Worm (Caenorhabditis elegans) whole organism, young adult: ENCODE measurements around the gene fbxa-139.

Experiments used
- B0261.1 ChIP-seq: sonication (generic microtip); optimal IDR thresholded peaks from 2 replicates; lab custom pipeline; 2016; ENCODE audit warnings: mild to moderate bottlenecking, missing genetic modification characterization, moderate library complexity, missing compliant biosample characterization
- C17E4.6 ChIP-seq: fragments of 200-800 bp; sonication (Bioruptor generic); IDR thresholded peaks from 2 replicates; pipeline ENCODE4 v1.3.6; 2022; ENCODE audit warnings: missing genetic modification reagents, missing genetic modification characterization, missing compliant biosample characterization
- D2030.7 ChIP-seq: fragments of 200-800 bp; sonication (Bioruptor generic); IDR thresholded peaks from 2 replicates; pipeline ENCODE4 v1.3.6; 2022; ENCODE audit warnings: missing genetic modification reagents, missing genetic modification characterization, missing compliant biosample characterization
- F10E7.11 ChIP-seq: sonication (generic microtip); optimal IDR thresholded peaks from 2 replicates; lab custom pipeline; 2017; ENCODE audit warnings: mild to moderate bottlenecking, missing genetic modification characterization, moderate library complexity, missing compliant biosample characterization
- F23B12.7 ChIP-seq: sonication (generic microtip); optimal IDR thresholded peaks from 2 replicates; lab custom pipeline; 2017; ENCODE audit warnings: missing genetic modification characterization, mild to moderate bottlenecking, missing compliant biosample characterization, antibody characterized with exemption, moderate library complexity; ENCODE audit not compliant: insufficient read depth
- F33H1.4 ChIP-seq: fragments of 200-800 bp; sonication (Bioruptor generic); IDR thresholded peaks from 2 replicates; pipeline ENCODE4 v1.3.6; 2022; ENCODE audit warnings: missing genetic modification reagents, missing genetic modification characterization, missing compliant biosample characterization
- F49E8.2 ChIP-seq: sonication (generic microtip); optimal IDR thresholded peaks from 3 replicates; lab custom pipeline; 2017; ENCODE audit warnings: missing genetic modification characterization, mild to moderate bottlenecking, missing compliant biosample characterization, antibody characterized with exemption, moderate library complexity; ENCODE audit not compliant: insufficient read depth
- F57A8.1 ChIP-seq: fragments of 200-800 bp; sonication (Bioruptor generic); optimal IDR thresholded peaks from 2 replicates; lab custom pipeline; 2018; ENCODE audit warnings: mild to moderate bottlenecking, missing genetic modification characterization, moderate library complexity, missing compliant biosample characterization
- F57C9.4 ChIP-seq: sonication (generic microtip); optimal IDR thresholded peaks from 2 replicates; lab custom pipeline; 2017; ENCODE audit warnings: mild to moderate bottlenecking, missing genetic modification characterization, missing compliant biosample characterization
- T26A5.8 ChIP-seq: sonication (generic microtip); optimal IDR thresholded peaks from 2 replicates; lab custom pipeline; 2016; ENCODE audit warnings: missing genetic modification characterization, missing compliant biosample characterization
- Y53F4B.3 ChIP-seq: fragments of 200-800 bp; sonication (Bioruptor generic); IDR thresholded peaks from 2 replicates; pipeline ENCODE4 v1.3.6; 2022; ENCODE audit warnings: missing genetic modification reagents, missing genetic modification characterization, missing compliant biosample characterization
- Y56A3A.18 ChIP-seq: fragments of 200-800 bp; sonication (Bioruptor generic); IDR thresholded peaks from 2 replicates; pipeline ENCODE4 v1.3.6; 2022; ENCODE audit warnings: missing genetic modification reagents, missing genetic modification characterization, missing compliant biosample characterization
- Y67H2A.10 ChIP-seq: fragments of 200-800 bp; sonication (Bioruptor generic); conservative IDR thresholded peaks from 2 replicates; pipeline ENCODE4 v1.3.6; 2022; ENCODE audit warnings: missing genetic modification reagents, missing genetic modification characterization, missing compliant biosample characterization
- ZK185.1 ChIP-seq: sonication (generic microtip); optimal IDR thresholded peaks from 2 replicates; lab custom pipeline; 2016; ENCODE audit warnings: mild to moderate bottlenecking, missing genetic modification characterization, missing compliant biosample characterization; ENCODE audit not compliant: poor library complexity, severe bottlenecking
- attf-5 ChIP-seq: fragments of 200-800 bp; sonication (Bioruptor generic); optimal IDR thresholded peaks from 2 replicates; lab custom pipeline; 2018; ENCODE audit warnings: mild to moderate bottlenecking, missing genetic modification characterization, missing compliant biosample characterization
- bed-1 ChIP-seq: fragments of 200-800 bp; sonication (Bioruptor generic); IDR thresholded peaks from 2 replicates; pipeline ENCODE4 v1.3.6; 2022; ENCODE audit warnings: missing genetic modification reagents, missing genetic modification characterization, missing compliant biosample characterization
- cebp-1 ChIP-seq, 2 experiments: fragments of 200-800 bp in 1 of 2; sonication (Bioruptor generic) in 1 of 2; sonication (generic microtip) in 1 of 2; IDR thresholded peaks in 1 of 2; optimal IDR thresholded peaks in 1 of 2; 2 replicates each; pipeline versions ENCODE4 v1.3.6 to Lab custom; 2017 to 2022; ENCODE audit warnings: missing compliant biosample characterization in 2 of 2, missing genetic modification characterization in 2 of 2, mild to moderate bottlenecking in 1 of 2, missing genetic modification reagents in 1 of 2, moderate library complexity in 1 of 2
- cebp-2 ChIP-seq: fragments of 200-800 bp; sonication (Bioruptor generic); IDR thresholded peaks from 2 replicates; pipeline ENCODE4 v1.3.6; 2022; ENCODE audit warnings: missing genetic modification characterization, missing compliant biosample characterization
- ceh-40 ChIP-seq: fragments of 200-800 bp; sonication (Bioruptor generic); IDR thresholded peaks from 2 replicates; pipeline ENCODE4 v1.3.6; 2022; ENCODE audit warnings: missing genetic modification characterization, missing compliant biosample characterization
- ceh-58 ChIP-seq: fragments of 200-800 bp; sonication (Bioruptor generic); IDR thresholded peaks from 2 replicates; pipeline ENCODE4 v1.3.6; 2022; ENCODE audit warnings: missing genetic modification characterization, missing compliant biosample characterization
- ceh-79 ChIP-seq: sonication (generic microtip); optimal IDR thresholded peaks from 2 replicates; lab custom pipeline; 2017; ENCODE audit warnings: mild to moderate bottlenecking, missing genetic modification characterization, missing compliant biosample characterization
- chd-7 ChIP-seq: sonication (generic microtip); optimal IDR thresholded peaks from 2 replicates; lab custom pipeline; 2016; ENCODE audit warnings: mild to moderate bottlenecking, missing genetic modification characterization, moderate library complexity, missing compliant biosample characterization
- dpff-1 ChIP-seq: sonication (generic microtip); optimal IDR thresholded peaks from 2 replicates; lab custom pipeline; 2017; ENCODE audit warnings: mild to moderate bottlenecking, missing genetic modification characterization, missing compliant biosample characterization
- dpl-1 ChIP-seq: fragments of 150-350 bp; optimal IDR thresholded peaks from 2 replicates; lab custom pipeline; 2014; ENCODE audit warnings: missing biosample characterization, missing genetic modification reagents, missing genetic modification characterization
- egl-44 ChIP-seq: fragments of 200-800 bp; sonication (Bioruptor generic); IDR thresholded peaks from 2 replicates; pipeline ENCODE4 v1.3.6; 2022; ENCODE audit warnings: missing genetic modification reagents, missing genetic modification characterization, missing compliant biosample characterization
- egrh-3 ChIP-seq: fragments of 200-800 bp; sonication (Bioruptor generic); IDR thresholded peaks from 2 replicates; pipeline ENCODE4 v1.3.6; 2022; ENCODE audit warnings: missing genetic modification reagents, missing genetic modification characterization, missing compliant biosample characterization
- ets-4 ChIP-seq: fragments of 200-800 bp; sonication (Bioruptor generic); optimal IDR thresholded peaks from 2 replicates; lab custom pipeline; 2018; ENCODE audit warnings: mild to moderate bottlenecking, missing genetic modification characterization, missing compliant biosample characterization
- gei-17 ChIP-seq: fragments of 200-800 bp; sonication (Bioruptor generic); optimal IDR thresholded peaks from 2 replicates; lab custom pipeline; 2018; ENCODE audit warnings: mild to moderate bottlenecking, missing genetic modification characterization, missing compliant biosample characterization
- hlh-26 ChIP-seq: fragments of 200-800 bp; sonication (Bioruptor generic); conservative IDR thresholded peaks from 2 replicates; pipeline ENCODE4 v1.3.6; 2022; ENCODE audit warnings: missing genetic modification reagents, missing genetic modification characterization, missing compliant biosample characterization
- lin-26 ChIP-seq: fragments of 200-800 bp; sonication (Bioruptor generic); IDR thresholded peaks from 2 replicates; pipeline ENCODE4 v1.3.6; 2022; ENCODE audit warnings: missing genetic modification reagents, missing genetic modification characterization, missing compliant biosample characterization
- lin-40 ChIP-seq: sonication (generic microtip); optimal IDR thresholded peaks from 2 replicates; lab custom pipeline; 2016; ENCODE audit warnings: missing genetic modification characterization, mild to moderate bottlenecking, missing compliant biosample characterization, missing genotype, missing genetic modification reagents
- lin-54 ChIP-seq: fragments of 200-800 bp; sonication (Bioruptor generic); optimal IDR thresholded peaks from 2 replicates; lab custom pipeline; 2018; ENCODE audit warnings: mild to moderate bottlenecking, missing genetic modification characterization, missing compliant biosample characterization
- lir-1 ChIP-seq: fragments of 200-800 bp; sonication (Bioruptor generic); conservative IDR thresholded peaks from 2 replicates; pipeline ENCODE4 v1.3.6; 2022; ENCODE audit warnings: missing genetic modification reagents, missing genetic modification characterization, missing compliant biosample characterization
- madf-6 ChIP-seq: fragments of 200-800 bp; sonication (Bioruptor generic); IDR thresholded peaks from 2 replicates; pipeline ENCODE4 v1.3.6; 2022; ENCODE audit warnings: missing genetic modification reagents, missing genetic modification characterization, missing compliant biosample characterization
- madf-8 ChIP-seq: fragments of 200-800 bp; sonication (Bioruptor generic); conservative IDR thresholded peaks from 2 replicates; pipeline ENCODE4 v1.3.6; 2022; ENCODE audit warnings: missing genetic modification reagents, missing genetic modification characterization, missing compliant biosample characterization
- mel-28 ChIP-seq: sonication (generic microtip); optimal IDR thresholded peaks from 2 replicates; lab custom pipeline; 2016; ENCODE audit warnings: borderline replicate concordance, mild to moderate bottlenecking, missing genetic modification characterization, missing compliant biosample characterization
- mxl-1 ChIP-seq: sonication (generic microtip); optimal IDR thresholded peaks from 2 replicates; lab custom pipeline; 2016; ENCODE audit warnings: missing genetic modification characterization, missing compliant biosample characterization
- nfyb-1 ChIP-seq: fragments of 200-800 bp; sonication (Bioruptor generic); IDR thresholded peaks from 2 replicates; pipeline ENCODE4 v1.3.6; 2022; ENCODE audit warnings: missing genetic modification reagents, missing genetic modification characterization, missing compliant biosample characterization
- nhr-27 ChIP-seq: fragments of 200-800 bp; sonication (Bioruptor generic); optimal IDR thresholded peaks from 2 replicates; lab custom pipeline; 2018; ENCODE audit warnings: mild to moderate bottlenecking, missing genetic modification characterization, moderate library complexity, missing compliant biosample characterization
- nhr-90 ChIP-seq: sonication (generic microtip); optimal IDR thresholded peaks from 2 replicates; lab custom pipeline; 2016; ENCODE audit warnings: missing genotype, mild to moderate bottlenecking, missing genetic modification characterization, missing compliant biosample characterization
- rcor-1 ChIP-seq: fragments of 200-800 bp; sonication (Bioruptor generic); IDR thresholded peaks from 2 replicates; pipeline ENCODE4 v1.3.6; 2022; ENCODE audit warnings: missing genetic modification reagents, missing genetic modification characterization, missing compliant biosample characterization
- rec-8 ChIP-seq, 2 experiments: sonication (generic microtip); optimal IDR thresholded peaks; 2 replicates each; lab custom pipeline; 2016; ENCODE audit warnings: mild to moderate bottlenecking in 2 of 2, missing genetic modification characterization in 2 of 2, missing genetic modification reagents in 2 of 2, missing genotype in 2 of 2, missing biosample characterization in 1 of 2, missing compliant biosample characterization in 1 of 2, moderate library complexity in 1 of 2
- snpc-1.3 ChIP-seq: sonication (generic microtip); optimal IDR thresholded peaks from 2 replicates; lab custom pipeline; 2017; ENCODE audit warnings: missing genetic modification characterization, mild to moderate bottlenecking, missing compliant biosample characterization, antibody characterized with exemption, moderate library complexity, missing genotype, missing genetic modification reagents; ENCODE audit not compliant: insufficient read depth
- zfh-2 ChIP-seq: fragments of 200-800 bp; sonication (Bioruptor generic); conservative IDR thresholded peaks from 2 replicates; pipeline ENCODE4 v1.3.6; 2022; ENCODE audit warnings: missing genetic modification reagents, missing genetic modification characterization, missing compliant biosample characterization
- zim-3 ChIP-seq: sonication (generic microtip); optimal IDR thresholded peaks from 2 replicates; lab custom pipeline; 2017; ENCODE audit warnings: mild to moderate bottlenecking, missing genetic modification characterization, moderate library complexity, missing compliant biosample characterization
- ztf-26 ChIP-seq: sonication (generic microtip); optimal IDR thresholded peaks from 2 replicates; lab custom pipeline; 2017; ENCODE audit warnings: missing genetic modification characterization, missing compliant biosample characterization
- ztf-28 ChIP-seq: fragments of 200-800 bp; sonication (Bioruptor generic); IDR thresholded peaks from 2 replicates; pipeline ENCODE4 v1.3.6; 2022; ENCODE audit warnings: missing genetic modification reagents, missing genetic modification characterization, missing compliant biosample characterization

fbxa-139 gene

DNA sequence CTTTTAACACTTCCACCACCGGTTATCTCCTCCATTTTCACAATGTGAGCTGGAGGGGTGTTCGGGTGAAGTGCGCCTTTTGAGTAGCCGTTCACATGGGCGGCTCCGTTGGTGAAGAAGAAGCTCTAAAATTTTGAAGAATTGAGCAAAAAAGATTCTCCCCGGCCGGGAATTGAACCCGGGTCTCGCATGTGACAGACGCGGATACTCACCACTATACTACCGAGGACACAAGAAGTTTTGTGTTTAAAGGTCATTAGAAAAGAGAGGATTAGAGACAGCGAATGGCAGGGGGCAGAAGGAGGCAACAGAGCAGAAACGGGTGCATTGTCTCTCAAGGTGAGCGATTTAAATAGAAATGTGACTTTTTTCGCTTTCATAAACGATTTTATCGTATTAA is 42.8 kb downstream of the fbxa-139 start:
- no peak for TF ChIP-seq madf-8 (GFP tag; lab: Robert Waterston, UW)
- TF ChIP-seq egl-44 (GFP tag; lab: Robert Waterston, UW): peak; percentile 75; the same call in 1 of the 2 replicates
- TF ChIP-seq egrh-3 (GFP tag; lab: Robert Waterston, UW): peak; percentile 40
- TF ChIP-seq gei-17 (GFP tag; lab: Kevin White, UChicago): no peak
- TF ChIP-seq ceh-79 (tag; lab: Kevin White, UChicago): no peak
- TF ChIP-seq rec-8 (tag; optimal IDR thresholded peaks at IDR 0.05; lab: Kevin White, UChicago): peak; percentile 36 to 56
- peak; percentile 30; the same call in 1 of the 2 replicates for TF ChIP-seq C17E4.6 (GFP tag; lab: Robert Waterston, UW)
- TF ChIP-seq ceh-58: no peak
- peak; percentile 52; the same call in 1 of the 2 replicates for TF ChIP-seq Y53F4B.3 (GFP tag; lab: Robert Waterston, UW)
- peak; percentile 33 for TF ChIP-seq mxl-1 (tag; lab: Kevin White, UChicago)
- no peak for TF ChIP-seq Y67H2A.10 (GFP tag; lab: Robert Waterston, UW)
- peak; percentile 47 for TF ChIP-seq lin-40 (tag; lab: Kevin White, UChicago)
- peak; percentile 25; the same call in 1 of the 2 replicates for TF ChIP-seq zfh-2
- no peak for TF ChIP-seq T26A5.8 (tag; lab: Kevin White, UChicago)
- peak; percentile 91 for TF ChIP-seq lin-26 (GFP tag; lab: Robert Waterston, UW)
- no peak for TF ChIP-seq dpff-1
- TF ChIP-seq cebp-2 (GFP tag; lab: Robert Waterston, UW): 0 out of 2 replicates have a peak, but pooled peaks have one; percentile 74
- TF ChIP-seq attf-5 (GFP tag; lab: Kevin White, UChicago): peak; percentile 51
- TF ChIP-seq snpc-1.3 (tag; lab: Kevin White, UChicago): peak; percentile 67
- TF ChIP-seq hlh-26: no peak
- TF ChIP-seq D2030.7 (GFP tag; lab: Robert Waterston, UW): peak; percentile 70
- TF ChIP-seq B0261.1 (tag; lab: Kevin White, UChicago): peak; percentile 92
- peak; percentile 19 for TF ChIP-seq F49E8.2
- peak; percentile 88 for TF ChIP-seq nfyb-1
- peak; percentile 42 for TF ChIP-seq lin-54
- peak; percentile 30; the same call in 1 of the 2 replicates for TF ChIP-seq F33H1.4
- no peak for TF ChIP-seq F57C9.4 (tag; lab: Kevin White, UChicago)
- 0 out of 2 replicates have a peak, but pooled peaks have one; percentile 43 for TF ChIP-seq rcor-1 (GFP tag; lab: Robert Waterston, UW)
- TF ChIP-seq nhr-27 (tag; lab: Kevin White, UChicago): no peak
- TF ChIP-seq cebp-1 (GFP tag; IDR thresholded peaks at IDR 0.05; lab: Robert Waterston, UW): 0 out of 2 replicates have a peak, but pooled peaks have one; percentile 20
- peak; percentile 62 for TF ChIP-seq cebp-1 (tag; optimal IDR thresholded peaks at IDR 0.05; lab: Kevin White, UChicago)
- peak; percentile 18 for TF ChIP-seq ets-4 (GFP tag; lab: Kevin White, UChicago)
- 0 out of 2 replicates have a peak, but pooled peaks have one; percentile 12 for TF ChIP-seq ceh-40 (GFP tag; lab: Robert Waterston, UW)
- no peak for TF ChIP-seq F57A8.1 (GFP tag; lab: Kevin White, UChicago)
- no peak for TF ChIP-seq lir-1
- TF ChIP-seq madf-6: peak; percentile 44
- no peak for TF ChIP-seq F10E7.11
- peak; percentile 58 for TF ChIP-seq F23B12.7 (tag; lab: Kevin White, UChicago)
- peak; percentile 72 for TF ChIP-seq zim-3
- no peak for TF ChIP-seq bed-1
- TF ChIP-seq dpl-1 (GFP tag; lab: Kevin White, UChicago): no peak
- TF ChIP-seq Y56A3A.18 (GFP tag; lab: Robert Waterston, UW): peak; percentile 84; the same call in 1 of the 2 replicates
- TF ChIP-seq mel-28 (tag; lab: Kevin White, UChicago): peak; percentile 34
- peak; percentile 60 for TF ChIP-seq chd-7 (tag; lab: Kevin White, UChicago)
- peak; percentile 34 for TF ChIP-seq ZK185.1 (tag; lab: Kevin White, UChicago)
- peak; percentile 39 for TF ChIP-seq ztf-26
- peak; percentile 75; the same call in 1 of the 2 replicates for TF ChIP-seq ztf-28 (GFP tag; lab: Robert Waterston, UW)
- TF ChIP-seq nhr-90 (tag; lab: Kevin White, UChicago): peak; percentile 49
